Worm (Caenorhabditis elegans): Measurements from ENCODE around the gene F17C11.26.
A peak's percentile ranks its signal among the peaks of the same experiment; 100 is the strongest.

Gene F17C11.26

DNA sequence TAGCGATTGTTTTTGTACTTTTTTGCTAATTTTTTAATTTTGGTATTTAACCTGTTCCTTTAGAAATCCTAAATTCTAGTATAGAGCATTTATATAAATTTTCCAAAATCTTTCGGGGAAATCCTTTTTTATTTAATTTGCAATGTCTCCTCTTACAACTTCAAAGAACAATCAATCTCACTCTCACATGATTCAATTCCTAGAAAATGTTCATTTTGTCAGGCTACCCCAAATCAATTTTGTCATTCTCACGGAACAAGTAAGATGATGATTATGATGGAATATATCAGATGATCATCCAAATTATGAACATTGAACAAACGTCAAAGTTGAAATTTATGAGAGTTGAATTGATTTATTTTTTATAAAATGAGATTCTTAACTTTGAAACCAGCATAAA is 4.0 kb upstream of the F17C11.26 start (continued):
- TF ChIP-seq ZK546.5 (tag; optimal IDR thresholded peaks at IDR 0.05) (no peak), F44E2.7 (GFP tag; IDR thresholded peaks at IDR 0.05) (no peak), pha-4 (GFP tag; IDR thresholded peaks at IDR 0.05) (no peak; the same call in 1 of the 2 replicates), pha-4 (tag; optimal IDR thresholded peaks at IDR 0.05) (no peak), dmd-9 (GFP tag; IDR thresholded peaks at IDR 0.05) (no peak), nhr-41 (GFP tag; IDR thresholded peaks at IDR 0.05) (no peak), nhr-111 (GFP tag; optimal IDR thresholded peaks at IDR 0.05) (no peak), ceh-32 (tag; optimal IDR thresholded peaks at IDR 0.05; ENCODE audit: poor library complexity) (no peak), lin-38 (GFP tag; IDR thresholded peaks at IDR 0.05) (0 out of 2 replicates have a peak, but pooled peaks have one; percentile 23), F49E8.2 (tag; optimal IDR thresholded peaks at IDR 0.05; ENCODE audit: borderline replicate concordance) (no peak)

DNA sequence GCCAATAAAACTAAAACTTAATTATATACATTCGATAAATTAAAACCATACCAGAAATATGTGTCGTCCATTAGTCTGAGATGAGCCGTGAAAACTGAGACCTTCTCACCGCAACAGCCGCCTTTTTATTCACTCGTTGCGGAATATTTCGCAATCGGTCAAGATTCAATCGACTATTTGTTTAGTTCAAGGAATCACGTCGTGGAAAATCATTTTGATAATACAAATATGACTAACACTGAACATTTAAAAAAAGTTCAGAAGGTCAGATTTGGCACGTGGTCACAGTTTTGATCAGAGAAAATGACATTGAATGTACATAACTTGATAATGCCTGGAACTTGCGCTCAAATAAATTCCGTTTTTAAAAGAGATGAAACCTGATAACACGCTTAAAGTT is 2.5 kb upstream of the F17C11.26 start, which contains the start of gene F17C11.11:
TSS of gene F17C11.11 (minus strand) at position 79 of the 400 bp plus-strand sequence.
- 0 out of 2 replicates have a peak, but pooled peaks have one; percentile 9 for TF ChIP-seq tra-1 (GFP tag; IDR thresholded peaks at IDR 0.05)
- peak; percentile 63 for TF ChIP-seq hlh-11 (tag; optimal IDR thresholded peaks at IDR 0.05)
- TF ChIP-seq nhr-6 (tag; optimal IDR thresholded peaks at IDR 0.05) = peak; percentile 36
- TF ChIP-seq arid-1 (GFP tag; conservative IDR thresholded peaks at IDR 0.05) = no peak
- TF ChIP-seq ztf-7 (tag; optimal IDR thresholded peaks at IDR 0.05) = peak; percentile 76
- peak in 1 of 2 experiments; percentile 44 for TF ChIP-seq mdl-1 (tag; optimal IDR thresholded peaks at IDR 0.05)
- peak; percentile 35 for TF ChIP-seq mxl-3 (GFP tag; optimal IDR thresholded peaks at IDR 0.05)
- no peak for TF ChIP-seq gei-8 (GFP tag; optimal IDR thresholded peaks at IDR 0.05)
- TF ChIP-seq daf-16 (GFP tag; optimal IDR thresholded peaks at IDR 0.05) = no peak
- TF ChIP-seq daf-16 (tag; optimal IDR thresholded peaks at IDR 0.05) = peak; percentile 77
- TF ChIP-seq aha-1 (tag) = peak; percentile 83
- no peak for TF ChIP-seq zfp-3 (GFP tag; conservative IDR thresholded peaks at IDR 0.05)
- TF ChIP-seq fos-1 (tag; optimal IDR thresholded peaks at IDR 0.05) = no peak
- TF ChIP-seq zip-11 (GFP tag; IDR thresholded peaks at IDR 0.05) = no peak
- peak; percentile 77 for TF ChIP-seq dmd-6 (GFP tag; IDR thresholded peaks at IDR 0.05)
- no peak; the same call in 1 of the 2 replicates for TF ChIP-seq pha-4 (GFP tag; IDR thresholded peaks at IDR 0.05)
- TF ChIP-seq pha-4 (tag; optimal IDR thresholded peaks at IDR 0.05) = no peak
- TF ChIP-seq cey-2 (tag; optimal IDR thresholded peaks at IDR 0.05; ENCODE audit: borderline replicate concordance, insufficient read depth) = peak; percentile 43
- TF ChIP-seq nhr-42 (GFP tag; IDR thresholded peaks at IDR 0.05) = no peak
- peak; percentile 24 for TF ChIP-seq nhr-48 (tag; optimal IDR thresholded peaks at IDR 0.05)
- TF ChIP-seq dve-1 (tag; optimal IDR thresholded peaks at IDR 0.05; ENCODE audit: insufficient read depth) = peak; percentile 88
- TF ChIP-seq hif-1 (tag; optimal IDR thresholded peaks at IDR 0.05) = peak in 1 of 2 experiments; percentile 6
- peak; percentile 96 for TF ChIP-seq zip-2 (tag; optimal IDR thresholded peaks at IDR 0.05)
- peak; percentile 75 for TF ChIP-seq hlh-30 (tag; optimal IDR thresholded peaks at IDR 0.05; ENCODE audit: insufficient read depth)

DNA sequence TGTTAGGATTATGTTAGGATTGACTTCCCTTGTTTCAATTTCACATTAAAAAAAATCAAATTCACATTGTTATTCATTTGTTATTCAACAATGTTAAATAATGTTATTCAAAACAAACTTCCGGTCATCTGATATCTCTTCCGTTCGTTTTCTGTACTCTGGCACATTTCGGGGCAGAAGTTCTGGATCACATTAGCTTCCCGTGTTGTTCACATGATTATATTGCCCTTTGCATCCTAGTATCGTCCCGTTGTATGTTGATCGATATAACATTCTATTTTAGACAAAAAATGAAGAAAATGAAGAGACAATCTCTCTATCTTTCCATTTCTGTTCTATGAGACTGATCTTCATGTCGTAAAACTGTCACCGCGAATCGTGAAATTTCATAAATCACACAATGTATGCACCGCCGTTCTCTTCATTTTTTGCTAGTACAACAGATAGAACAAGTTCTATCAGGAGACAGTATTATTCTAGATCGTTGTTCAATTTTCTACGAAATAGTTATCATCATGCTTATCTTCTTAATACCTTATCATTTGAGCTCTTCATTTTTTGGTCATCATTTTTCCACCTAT is 1.2 kb upstream of the F17C11.26 start:
- no peak for TF ChIP-seq zfp-2 (tag; optimal IDR thresholded peaks at IDR 0.05)
- TF ChIP-seq madf-5 (GFP tag; IDR thresholded peaks at IDR 0.05) = no peak
- TF ChIP-seq lin-15B (tag; optimal IDR thresholded peaks at IDR 0.05) = no peak
- no peak for TF ChIP-seq ztf-7 (tag; optimal IDR thresholded peaks at IDR 0.05)
- peak; percentile 46 for TF ChIP-seq dve-1 (tag; optimal IDR thresholded peaks at IDR 0.05; ENCODE audit: insufficient read depth)
- TF ChIP-seq nhr-25 (tag; optimal IDR thresholded peaks at IDR 0.05; ENCODE audit: borderline replicate concordance, insufficient read depth) = no peak
- no peak for TF ChIP-seq cey-2 (tag; optimal IDR thresholded peaks at IDR 0.05; ENCODE audit: borderline replicate concordance, insufficient read depth)
- TF ChIP-seq unc-62 (GFP tag; optimal IDR thresholded peaks at IDR 0.05 in 1 of 2) = peak in 1 of 2 experiments; percentile 44
- TF ChIP-seq unc-62 (tag; optimal IDR thresholded peaks at IDR 0.05) = no peak
- TF ChIP-seq snpc-4 (tag; optimal IDR thresholded peaks at IDR 0.05) = no peak
- no peak for TF ChIP-seq egl-27 (tag; optimal IDR thresholded peaks at IDR 0.05)
- peak; percentile 96 for TF ChIP-seq mxl-2 (GFP tag; conservative IDR thresholded peaks at IDR 0.05)
- peak; percentile 80 for TF ChIP-seq hlh-30 (tag; optimal IDR thresholded peaks at IDR 0.05; ENCODE audit: insufficient read depth)
- TF ChIP-seq php-3 (GFP tag; IDR thresholded peaks at IDR 0.05) = peak; percentile 84
- TF ChIP-seq ceh-20 (GFP tag; IDR thresholded peaks at IDR 0.05) = peak; percentile 32; the same call in 1 of the 2 replicates
- no peak for TF ChIP-seq ceh-82 (tag; optimal IDR thresholded peaks at IDR 0.05)
- TF ChIP-seq Y105C5A.15 (GFP tag; IDR thresholded peaks at IDR 0.05) = no peak
- no peak for TF ChIP-seq ztf-11 (tag; optimal IDR thresholded peaks at IDR 0.05)
- TF ChIP-seq ctbp-1 (GFP tag; IDR thresholded peaks at IDR 0.05) = no peak
- TF ChIP-seq spr-3 (GFP tag; optimal IDR thresholded peaks at IDR 0.05) = no peak

Data from whole organism, L4 larva.